Fruit fly (Drosophila melanogaster) whole organism, pupa: ENCODE data around the gene CG1421.

Experiments
- CG10348 ChIP-seq: fragments of 200-800 bp; sonication (Bioruptor generic); IDR thresholded peaks from 2 replicates; pipeline ENCODE4 v1.3.6; 2022; ENCODE audit warnings: missing biosample characterization, missing genetic modification characterization
- CG17806 ChIP-seq: fragments of 200-800 bp; sonication (Bioruptor generic); optimal IDR thresholded peaks from 2 replicates; lab custom pipeline; 2018; ENCODE audit warnings: missing biosample characterization, mild to moderate bottlenecking, missing genetic modification characterization, moderate library complexity
- CG32121 ChIP-seq: fragments of 200-800 bp; sonication (Bioruptor generic); IDR thresholded peaks from 2 replicates; pipeline ENCODE4 v1.3.6; 2022; ENCODE audit warnings: missing biosample characterization, missing genetic modification characterization
- CG34367 ChIP-seq: fragments of 200-800 bp; sonication (Bioruptor generic); optimal IDR thresholded peaks from 2 replicates; lab custom pipeline; 2018; ENCODE audit warnings: missing biosample characterization, mild to moderate bottlenecking, missing genetic modification characterization
- CG8301 ChIP-seq: fragments of 200-800 bp; sonication (Bioruptor generic); optimal IDR thresholded peaks from 2 replicates; lab custom pipeline; 2018; ENCODE audit warnings: missing biosample characterization, mild to moderate bottlenecking, missing genetic modification characterization
- CG9948 ChIP-seq: fragments of 200-800 bp; sonication (Bioruptor generic); optimal IDR thresholded peaks from 2 replicates; lab custom pipeline; 2018; ENCODE audit warnings: missing biosample characterization, mild to moderate bottlenecking, missing genetic modification characterization, moderate library complexity
- D1 ChIP-seq: fragments of 200-800 bp; sonication (Bioruptor generic); optimal IDR thresholded peaks from 2 replicates; lab custom pipeline; 2018; ENCODE audit warnings: missing biosample characterization, mild to moderate bottlenecking, missing genetic modification characterization, moderate library complexity
- EcR ChIP-seq: fragments of 200-800 bp; sonication (Bioruptor generic); optimal IDR thresholded peaks from 3 replicates; lab custom pipeline; 2019; ENCODE audit warnings: missing biosample characterization, missing genetic modification characterization, mild to moderate bottlenecking, moderate library complexity, missing genetic modification reagents
- Snoo ChIP-seq: fragments of 200-800 bp; sonication (Bioruptor generic); optimal IDR thresholded peaks from 3 replicates; lab custom pipeline; 2017; ENCODE audit warnings: missing biosample characterization, mild to moderate bottlenecking, missing genetic modification characterization, inconsistent platforms
- fd96Ca ChIP-seq: fragments of 200-800 bp; sonication (Bioruptor generic); IDR thresholded peaks from 3 replicates; pipeline ENCODE4 v1.3.6; 2022; ENCODE audit warnings: missing biosample characterization, missing genetic modification characterization

- no peak for TF ChIP-seq CG32121 (GFP tag; lab: Robert Waterston, UW)
- TF ChIP-seq D1 (tag; lab: Kevin White, UChicago) = no peak
- no peak for TF ChIP-seq EcR (GFP tag; lab: Kevin White, UChicago)
- no peak for TF ChIP-seq fd96Ca
- TF ChIP-seq CG10348 = no peak
- no peak for TF ChIP-seq CG9948 (tag; lab: Kevin White, UChicago)
- no peak for TF ChIP-seq CG34367 (tag; lab: Kevin White, UChicago)
- no peak for TF ChIP-seq Snoo (tag; lab: Kevin White, UChicago)
- TF ChIP-seq CG8301 (tag; lab: Kevin White, UChicago) = no peak
- TF ChIP-seq CG17806 (tag; lab: Kevin White, UChicago) = no peak
These were observed 47.7 kb upstream of the CG1421 start for dm6 chr2L:21855064-21855463.
